Worm (Caenorhabditis elegans): Measurements from ENCODE around the gene ubc-15.
A peak's percentile ranks its signal among the peaks of the same experiment; 100 is the strongest.

Gene ubc-15

DNA sequence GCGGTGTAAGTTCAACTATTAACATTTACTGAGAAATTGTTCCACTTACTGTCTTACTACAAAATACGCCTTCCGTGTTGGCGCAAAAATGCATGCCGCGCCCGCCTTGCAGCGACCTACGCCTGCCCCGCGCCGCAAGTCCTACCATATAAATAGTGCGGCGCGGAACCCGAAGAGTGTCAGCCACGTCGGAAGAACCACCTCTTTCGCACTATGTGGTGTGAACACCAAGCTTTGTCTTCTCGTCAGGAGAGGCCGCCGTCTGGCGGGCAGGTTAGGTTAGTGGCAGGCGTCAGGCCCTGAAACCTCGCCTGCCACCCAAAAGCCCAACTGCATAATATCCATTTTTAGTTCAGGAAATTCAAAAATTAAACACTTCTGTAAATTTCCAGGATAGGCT is 48.0 kb downstream of the ubc-15 start:
- TF ChIP-seq mbf-1 (tag; optimal IDR thresholded peaks at IDR 0.05), result no peak
- no peak for TF ChIP-seq nhr-6 (tag; optimal IDR thresholded peaks at IDR 0.05)
- no peak for TF ChIP-seq lin-11 (tag; optimal IDR thresholded peaks at IDR 0.05)
- no peak for TF ChIP-seq F13H6.1 (tag; optimal IDR thresholded peaks at IDR 0.05)
- TF ChIP-seq ZK546.5 (tag; optimal IDR thresholded peaks at IDR 0.05), result no peak
- no peak for TF ChIP-seq nhr-12 (tag; optimal IDR thresholded peaks at IDR 0.05)
- TF ChIP-seq R02D3.7 (tag; optimal IDR thresholded peaks at IDR 0.05), result no peak
- no peak for TF ChIP-seq peb-1 (tag; optimal IDR thresholded peaks at IDR 0.05)
- TF ChIP-seq ceh-82 (tag; optimal IDR thresholded peaks at IDR 0.05), result no peak

DNA sequence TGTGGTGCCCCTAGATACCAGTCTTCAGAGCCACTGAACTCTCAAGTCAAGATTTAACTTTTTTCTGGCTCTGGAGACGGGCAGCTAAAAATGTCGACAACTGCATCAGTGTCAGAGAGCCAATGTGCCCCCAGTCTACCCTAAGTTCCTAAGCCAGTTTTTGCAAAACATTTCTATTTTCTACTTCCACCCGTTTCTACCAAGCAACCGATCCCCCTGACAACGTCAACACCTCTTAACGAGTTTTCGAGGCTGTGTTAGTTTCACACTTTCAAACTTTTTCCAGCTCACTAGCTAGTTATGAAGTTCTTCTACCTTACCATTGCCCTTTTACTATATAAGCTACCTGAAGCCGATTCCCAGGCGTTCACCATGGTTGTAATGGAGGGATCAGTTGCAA is 49.2 kb downstream of the ubc-15 start, which contains the start of gene Y110A2AL.5:
Gene Y110A2AL.5 (plus strand): TSS at position 301 of the 400 bp plus-strand sequence.
- TF ChIP-seq mdl-1 (tag; optimal IDR thresholded peaks at IDR 0.05) (no peak), skn-1 (tag; optimal IDR thresholded peaks at IDR 0.05) (no peak), snpc-4 (tag; optimal IDR thresholded peaks at IDR 0.05) (no peak), alr-1 (tag; optimal IDR thresholded peaks at IDR 0.05) (no peak), Y55F3AM.14 (GFP tag; optimal IDR thresholded peaks at IDR 0.05) (no peak), sma-3 (GFP tag; optimal IDR thresholded peaks at IDR 0.05) (no peak), nhr-25 (tag; optimal IDR thresholded peaks at IDR 0.05) (no peak), lin-11 (tag; optimal IDR thresholded peaks at IDR 0.05) (no peak), sem-4 (tag; optimal IDR thresholded peaks at IDR 0.05) (no peak), aly-2 (tag; optimal IDR thresholded peaks at IDR 0.05) (no peak)

DNA sequence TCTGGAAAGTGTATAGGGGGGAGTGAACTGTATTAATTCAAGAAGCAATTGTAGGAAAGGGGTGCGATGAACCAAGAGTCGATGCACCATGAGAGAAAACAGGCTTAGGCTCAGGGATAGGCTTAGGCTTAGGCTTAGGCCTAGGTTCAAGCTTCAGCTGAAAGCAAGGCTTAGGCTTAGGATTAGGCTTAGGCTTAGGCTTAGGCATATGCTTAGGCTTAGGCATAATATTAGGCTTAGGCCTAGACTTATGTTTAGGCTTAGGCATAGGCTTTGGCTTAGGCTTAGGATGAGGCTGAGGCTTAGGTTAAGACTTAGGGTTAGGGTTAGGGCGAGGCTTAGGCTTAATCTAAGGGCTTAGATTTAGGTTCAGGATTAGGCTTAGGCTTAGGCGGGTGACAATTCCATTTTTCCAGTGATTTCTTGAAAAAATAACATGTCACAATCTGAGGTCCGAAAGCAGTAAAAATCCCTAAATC is 50.8 kb downstream of the ubc-15 start:
- no peak for TF ChIP-seq nhr-77 (tag; optimal IDR thresholded peaks at IDR 0.05)
- TF ChIP-seq nhr-25 (tag; optimal IDR thresholded peaks at IDR 0.05), result no peak
- no peak for TF ChIP-seq elt-3 (tag; optimal IDR thresholded peaks at IDR 0.05)
- no peak for TF ChIP-seq peb-1 (tag; optimal IDR thresholded peaks at IDR 0.05)
- no peak for TF ChIP-seq ztf-11 (tag; optimal IDR thresholded peaks at IDR 0.05)
- TF ChIP-seq lin-11 (tag; optimal IDR thresholded peaks at IDR 0.05), result no peak
- no peak for TF ChIP-seq dmd-4 (tag; optimal IDR thresholded peaks at IDR 0.05)
- no peak for TF ChIP-seq nhr-23 (tag; optimal IDR thresholded peaks at IDR 0.05)
- no peak for TF ChIP-seq mab-5 (tag; optimal IDR thresholded peaks at IDR 0.05)

ce11 chrII:2861385-2862099 is 51.9 kb downstream of the ubc-15 start:
- TF ChIP-seq fos-1 (tag; optimal IDR thresholded peaks at IDR 0.05) (no peak), ztf-4 (tag; optimal IDR thresholded peaks at IDR 0.05) (no peak), elt-1 (tag; optimal IDR thresholded peaks at IDR 0.05) (no peak), nhr-129 (tag; optimal IDR thresholded peaks at IDR 0.05) (peak; percentile 19), lin-11 (tag; optimal IDR thresholded peaks at IDR 0.05) (peak; percentile 13), dmd-4 (tag; optimal IDR thresholded peaks at IDR 0.05) (no peak), lin-39 (tag; optimal IDR thresholded peaks at IDR 0.05) (no peak), unc-55 (GFP tag; optimal IDR thresholded peaks at IDR 0.05) (peak; percentile 11), gmeb-1 (tag; optimal IDR thresholded peaks at IDR 0.05) (peak; percentile 18)

DNA sequence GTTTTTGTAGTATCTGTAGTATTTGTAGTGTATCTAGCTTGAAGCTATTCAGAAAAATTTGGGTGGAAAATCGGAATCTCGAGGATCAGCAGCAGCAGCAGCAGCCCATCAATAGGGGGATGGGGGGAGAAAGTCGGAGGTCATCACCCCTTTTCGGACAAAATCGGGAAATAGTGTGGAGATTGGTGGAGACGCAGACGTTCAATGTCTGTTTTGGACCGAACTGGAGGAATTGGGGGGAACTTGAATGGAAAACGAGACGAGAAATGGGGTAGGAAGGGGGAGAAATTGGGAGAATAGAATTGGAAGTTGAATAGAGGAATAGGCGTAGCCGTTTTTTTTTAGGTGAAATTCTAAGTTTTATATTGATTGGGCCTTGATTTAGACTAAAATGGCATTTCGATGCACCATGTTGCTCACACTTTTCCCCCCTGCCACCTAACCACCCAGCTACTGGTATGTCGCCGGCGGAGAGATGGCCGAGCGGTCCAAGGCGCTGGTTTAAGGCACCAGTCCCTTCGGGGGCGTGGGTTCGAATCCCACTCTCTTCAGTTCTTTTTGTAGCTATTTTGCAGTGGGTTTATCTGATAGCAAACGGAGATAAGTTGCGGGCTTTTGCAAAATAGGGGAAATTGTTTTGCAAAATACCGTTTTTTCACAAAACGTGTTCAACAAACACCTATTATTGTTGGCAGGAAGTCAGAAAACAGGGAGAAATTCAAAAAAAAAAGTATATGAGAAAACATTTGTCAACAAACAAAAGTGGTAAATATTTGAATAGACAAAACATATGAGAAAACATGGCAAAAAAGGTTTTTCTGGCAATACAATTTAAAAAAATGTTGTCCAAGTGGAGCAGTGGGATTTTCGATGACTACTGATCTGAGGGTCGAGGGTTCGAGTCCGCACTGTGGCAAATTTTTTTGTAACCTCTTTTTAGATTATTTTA is 53.3 kb downstream of the ubc-15 start:
- TF ChIP-seq nhr-129 (tag; optimal IDR thresholded peaks at IDR 0.05) (peak; percentile 2), nhr-21 (tag; optimal IDR thresholded peaks at IDR 0.05) (peak; percentile 16), mbf-1 (tag; optimal IDR thresholded peaks at IDR 0.05) (no peak)

All from whole organism, L2 larva.